Fruit fly (Drosophila melanogaster) whole organism, prepupa: ENCODE measurements around the gene alpha4GT2.
A peak's percentile ranks its signal among the peaks of the same experiment; 100 is the strongest.

ENCODE experiments used
- Blimp-1 ChIP-seq: fragments of 200-800 bp; sonication (Bioruptor generic); optimal IDR thresholded peaks from 3 replicates; lab custom pipeline; 2017; ENCODE audit warnings: missing biosample characterization, missing genetic modification characterization, mild to moderate bottlenecking, moderate library complexity, missing genetic modification reagents
- CG10669 ChIP-seq: fragments of 200-800 bp; sonication (Bioruptor generic); optimal IDR thresholded peaks from 3 replicates; lab custom pipeline; 2018; ENCODE audit warnings: missing biosample characterization, mild to moderate bottlenecking, missing genetic modification characterization, moderate library complexity
- CG11294 ChIP-seq: fragments of 200-800 bp; sonication (Bioruptor generic); IDR thresholded peaks from 2 replicates; pipeline ENCODE4 v1.3.6; 2022; ENCODE audit warnings: missing biosample characterization, missing genetic modification characterization
- CG11902 ChIP-seq: fragments of 200-800 bp; sonication (Bioruptor generic); optimal IDR thresholded peaks from 3 replicates; lab custom pipeline; 2016; ENCODE audit warnings: missing biosample characterization, missing genetic modification characterization
- CG15336 ChIP-seq: fragments of 200-800 bp; sonication (Bioruptor generic); IDR thresholded peaks from 2 replicates; pipeline ENCODE4 v1.3.6; 2022; ENCODE audit warnings: missing biosample characterization, missing genetic modification characterization
- CG16779 ChIP-seq: fragments of 200-800 bp; sonication (Bioruptor generic); optimal IDR thresholded peaks from 3 replicates; lab custom pipeline; 2017; ENCODE audit warnings: missing biosample characterization, mild to moderate bottlenecking, missing genetic modification characterization
- CG3032 ChIP-seq: fragments of 200-800 bp; optimal IDR thresholded peaks from 2 replicates; lab custom pipeline; 2019; ENCODE audit warnings: missing biosample characterization, mild to moderate bottlenecking, missing genetic modification characterization, moderate library complexity
- CG31627 ChIP-seq: fragments of 200-800 bp; sonication (Bioruptor generic); optimal IDR thresholded peaks from 3 replicates; lab custom pipeline; 2016; ENCODE audit warnings: missing biosample characterization, missing genetic modification characterization
- CG32006 ChIP-seq: fragments of 200-800 bp; sonication (Bioruptor generic); optimal IDR thresholded peaks from 3 replicates; lab custom pipeline; 2017; ENCODE audit warnings: missing biosample characterization, mild to moderate bottlenecking, missing genetic modification characterization
- CG3919 ChIP-seq: fragments of 200-800 bp; sonication (Bioruptor generic); optimal IDR thresholded peaks from 3 replicates; lab custom pipeline; 2016; ENCODE audit warnings: missing biosample characterization, missing genetic modification characterization
- CG6163 ChIP-seq: fragments of 200-800 bp; sonication (Bioruptor generic); IDR thresholded peaks from 3 replicates; pipeline ENCODE4 v1.3.6; 2022; ENCODE audit warnings: missing biosample characterization, missing genetic modification characterization
- CG6276 ChIP-seq: fragments of 200-800 bp; sonication (Bioruptor generic); optimal IDR thresholded peaks from 2 replicates; lab custom pipeline; 2017; ENCODE audit warnings: missing biosample characterization, mild to moderate bottlenecking, missing genetic modification characterization
- CG6792 ChIP-seq: fragments of 200-800 bp; sonication (Bioruptor generic); optimal IDR thresholded peaks from 3 replicates; lab custom pipeline; 2016; ENCODE audit warnings: missing biosample characterization, missing genetic modification characterization
- CG7368 ChIP-seq: fragments of 200-800 bp; sonication (Bioruptor generic); optimal IDR thresholded peaks from 3 replicates; lab custom pipeline; 2016; ENCODE audit warnings: missing biosample characterization, missing genetic modification characterization
- CG8119 ChIP-seq: fragments of 200-800 bp; sonication (Bioruptor generic); IDR thresholded peaks from 3 replicates; pipeline ENCODE4 v1.3.6; 2022; ENCODE audit warnings: missing biosample characterization, missing genetic modification characterization
- CG8632 ChIP-seq: fragments of 200-800 bp; sonication (Bioruptor generic); optimal IDR thresholded peaks from 3 replicates; lab custom pipeline; 2016; ENCODE audit warnings: missing biosample characterization, missing genetic modification characterization
- Eip75B ChIP-seq: fragments of 200-800 bp; sonication (Bioruptor generic); optimal IDR thresholded peaks from 3 replicates; lab custom pipeline; 2016; ENCODE audit warnings: missing biosample characterization, missing genetic modification characterization
- Eip78C ChIP-seq: fragments of 200-800 bp; sonication (Bioruptor generic); peaks from one replicate; lab custom pipeline; 2016; ENCODE audit warnings: missing biosample characterization, missing genetic modification characterization
- Ets21C ChIP-seq: fragments of 200-800 bp; sonication (Bioruptor generic); optimal IDR thresholded peaks from 3 replicates; lab custom pipeline; 2016; ENCODE audit warnings: missing biosample characterization, missing genetic modification characterization
- Ets96B ChIP-seq: fragments of 200-800 bp; optimal IDR thresholded peaks from 2 replicates; lab custom pipeline; 2019; ENCODE audit warnings: missing biosample characterization, mild to moderate bottlenecking, missing genetic modification characterization, moderate library complexity
- Gug ChIP-seq: fragments of 200-800 bp; sonication (Bioruptor generic); IDR thresholded peaks from 2 replicates; pipeline ENCODE4 v1.3.6; 2022; ENCODE audit warnings: missing biosample characterization, missing genetic modification characterization
- Hr39 ChIP-seq: fragments of 200-800 bp; sonication (Bioruptor generic); optimal IDR thresholded peaks from 2 replicates; lab custom pipeline; 2016; ENCODE audit warnings: missing biosample characterization, missing genetic modification characterization
- Hr4 ChIP-seq: fragments of 200-800 bp; sonication (Bioruptor generic); optimal IDR thresholded peaks from 3 replicates; lab custom pipeline; 2016; ENCODE audit warnings: missing biosample characterization, missing genetic modification characterization
- Lpt ChIP-seq: fragments of 200-800 bp; sonication (Bioruptor generic); optimal IDR thresholded peaks from 3 replicates; lab custom pipeline; 2016; ENCODE audit warnings: missing biosample characterization, missing genetic modification characterization
- Met ChIP-seq: fragments of 200-800 bp; sonication (Bioruptor generic); optimal IDR thresholded peaks from 3 replicates; lab custom pipeline; 2016; ENCODE audit warnings: missing biosample characterization, missing genetic modification characterization
- Sox14 ChIP-seq: fragments of 200-800 bp; sonication (Bioruptor generic); optimal IDR thresholded peaks from 3 replicates; lab custom pipeline; 2016; ENCODE audit warnings: missing biosample characterization, missing genetic modification characterization
- Sox15 ChIP-seq: fragments of 200-800 bp; sonication (Bioruptor generic); optimal IDR thresholded peaks from 3 replicates; lab custom pipeline; 2016; ENCODE audit warnings: missing biosample characterization, missing genetic modification characterization
- achi ChIP-seq: fragments of 200-800 bp; sonication (Bioruptor generic); optimal IDR thresholded peaks from 3 replicates; lab custom pipeline; 2016; ENCODE audit warnings: missing biosample characterization, missing genetic modification characterization
- cyc ChIP-seq: fragments of 200-800 bp; sonication (Bioruptor generic); optimal IDR thresholded peaks from 3 replicates; lab custom pipeline; 2016; ENCODE audit warnings: missing biosample characterization, missing genetic modification characterization
- dac ChIP-seq: fragments of 200-800 bp; sonication (Bioruptor generic); optimal IDR thresholded peaks from 2 replicates; lab custom pipeline; 2017; ENCODE audit warnings: missing biosample characterization, mild to moderate bottlenecking, missing genetic modification characterization
- eg ChIP-seq: fragments of 200-800 bp; sonication (Bioruptor generic); IDR thresholded peaks from 3 replicates; pipeline ENCODE4 v1.3.6; 2022; ENCODE audit warnings: missing biosample characterization, missing genetic modification characterization
- esn ChIP-seq: fragments of 200-800 bp; sonication (Bioruptor generic); optimal IDR thresholded peaks from 2 replicates; lab custom pipeline; 2016; ENCODE audit warnings: missing biosample characterization, mild to moderate bottlenecking, missing genetic modification characterization, moderate library complexity
- fd59A ChIP-seq: fragments of 200-800 bp; sonication (Bioruptor generic); optimal IDR thresholded peaks from 2 replicates; lab custom pipeline; 2017; ENCODE audit warnings: missing biosample characterization, mild to moderate bottlenecking, missing genetic modification characterization, missing genetic modification reagents
- fd85E ChIP-seq: fragments of 200-800 bp; sonication (Bioruptor generic); optimal IDR thresholded peaks from 3 replicates; lab custom pipeline; 2016; ENCODE audit warnings: missing biosample characterization, missing genetic modification characterization
- fkh ChIP-seq: fragments of 200-800 bp; sonication (Bioruptor generic); optimal IDR thresholded peaks from 3 replicates; lab custom pipeline; 2017; ENCODE audit warnings: missing biosample characterization, mild to moderate bottlenecking, missing genetic modification characterization, moderate library complexity
- lz ChIP-seq: fragments of 200-800 bp; sonication (Bioruptor generic); optimal IDR thresholded peaks from 3 replicates; lab custom pipeline; 2016; ENCODE audit warnings: missing biosample characterization, missing genetic modification characterization
- salr ChIP-seq, 2 experiments: fragments of 200-800 bp; sonication (Bioruptor generic); optimal IDR thresholded peaks; 3 replicates each; lab custom pipeline; 2016 to 2018; ENCODE audit warnings: missing biosample characterization in 2 of 2, missing genetic modification characterization in 2 of 2, mild to moderate bottlenecking in 1 of 2
- svp ChIP-seq: fragments of 200-800 bp; sonication (Bioruptor generic); peaks from one replicate; lab custom pipeline; 2016; ENCODE audit warnings: missing biosample characterization, missing genetic modification characterization
- topi ChIP-seq: fragments of 200-800 bp; sonication (Bioruptor generic); optimal IDR thresholded peaks from 3 replicates; lab custom pipeline; 2016; ENCODE audit warnings: missing biosample characterization, missing genetic modification characterization
- vri ChIP-seq: fragments of 200-800 bp; sonication (Bioruptor generic); optimal IDR thresholded peaks from 3 replicates; lab custom pipeline; 2016; ENCODE audit warnings: missing biosample characterization, mild to moderate bottlenecking, missing genetic modification characterization

Gene alpha4GT2

dm6 chr3R:25851224-25851682 is 19.2 kb downstream of the alpha4GT2 start, which contains the start of the genes CG14545 and CG5886:
CG14545 (minus strand) TSS chr3R:25851291.
CG5886 (plus strand) TSS chr3R:25851632.
- TF ChIP-seq svp (no peak), Sox15 (GFP tag; lab: Kevin White, UChicago) (no peak), Eip78C (GFP tag; lab: Kevin White, UChicago) (no peak), vri (no peak), cyc (GFP tag; lab: Kevin White, UChicago) (peak; percentile 33), salr (GFP tag; optimal IDR thresholded peaks at IDR 0.05; lab: Kevin White, UChicago) (no peak), Hr39 (peak; percentile 24), Ets21C (GFP tag; lab: Kevin White, UChicago) (no peak), CG10669 (GFP tag; lab: Kevin White, UChicago) (no peak), dac (no peak), CG11902 (no peak), fd59A (no peak), Lpt (GFP tag; lab: Kevin White, UChicago) (no peak), CG3919 (peak; percentile 3), CG8119 (GFP tag; lab: Robert Waterston, UW) (no peak), CG31627 (GFP tag; lab: Kevin White, UChicago) (peak; percentile 8), Gug (no peak), lz (GFP tag; lab: Kevin White, UChicago) (peak; percentile 25), Hr4 (GFP tag; lab: Kevin White, UChicago) (no peak), CG6792 (GFP tag; lab: Kevin White, UChicago) (no peak), fkh (GFP tag; lab: Kevin White, UChicago) (no peak), fd85E (GFP tag; lab: Kevin White, UChicago) (no peak), CG7368 (no peak), topi (GFP tag; lab: Kevin White, UChicago) (no peak)

dm6 chr3R:25854825-25855224 is 22.8 kb downstream of the alpha4GT2 start:
- TF ChIP-seq CG11294 (GFP tag; lab: Robert Waterston, UW) (no peak), Eip75B (no peak), dac (no peak), CG16779 (tag; lab: Kevin White, UChicago) (no peak), CG15336 (peak; percentile 58), esn (GFP tag; lab: Kevin White, UChicago) (no peak), Met (no peak), Eip78C (GFP tag; lab: Kevin White, UChicago) (no peak), CG32006 (GFP tag; lab: Kevin White, UChicago) (peak; percentile 30), CG6792 (GFP tag; lab: Kevin White, UChicago) (no peak), CG6163 (GFP tag; lab: Robert Waterston, UW) (peak; percentile 41; the same call in 1 of the 3 replicates), Lpt (GFP tag; lab: Kevin White, UChicago) (no peak), Hr4 (GFP tag; lab: Kevin White, UChicago) (peak; percentile 7), Sox14 (GFP tag; lab: Kevin White, UChicago) (no peak), CG8632 (GFP tag; lab: Kevin White, UChicago) (no peak), CG6276 (GFP tag; lab: Kevin White, UChicago) (no peak), CG3919 (peak; percentile 12), svp (peak; percentile 9), achi (GFP tag; lab: Kevin White, UChicago) (peak; percentile 16), Gug (no peak), Blimp-1 (GFP tag; lab: Kevin White, UChicago) (no peak), CG3032 (peak; percentile 23), CG8119 (GFP tag; lab: Robert Waterston, UW) (peak; percentile 42; the same call in 1 of the 3 replicates), eg (peak; percentile 53; the same call in 1 of the 3 replicates), Ets96B (tag; lab: Kevin White, UChicago) (peak; percentile 10)
